Fruit fly (Drosophila melanogaster): ENCODE results near the gene Gagr.

The Gagr gene

dm6 chr3L:16364182-16364581 is 30.2 kb upstream of the Gagr start (continued):
- TF ChIP-seq H2.0 (GFP tag; IDR thresholded peaks at IDR 0.05) (no peak), CG12391 (tag; optimal IDR thresholded peaks at IDR 0.05) (peak; percentile 1), CG12236 (GFP tag; optimal IDR thresholded peaks at IDR 0.05) (no peak), CG12744 (GFP tag; optimal IDR thresholded peaks at IDR 0.05) (no peak), fd3F (GFP tag; optimal IDR thresholded peaks at IDR 0.05) (no peak), crp (GFP tag; optimal IDR thresholded peaks at IDR 0.05) (no peak), CG1647 (GFP tag; optimal IDR thresholded peaks at IDR 0.05) (no peak), lbe (GFP tag; optimal IDR thresholded peaks at IDR 0.05) (peak; percentile 47), nom (GFP tag; optimal IDR thresholded peaks at IDR 0.05) (peak; percentile 89)

dm6 chr3L:16364599-16364998 is 29.8 kb upstream of the Gagr start, which contains the start of gene Cpr72Eb:
Gene Cpr72Eb, plus strand, starts transcription at chr3L:16364899.
- no peak for TF ChIP-seq CG6683 (GFP tag; optimal IDR thresholded peaks at IDR 0.05)
- TF ChIP-seq Ravus (GFP tag; IDR thresholded peaks at IDR 0.05) = no peak
- TF ChIP-seq Side (GFP tag; optimal IDR thresholded peaks at IDR 0.05) = no peak
- TF ChIP-seq Sry-δ (GFP tag; optimal IDR thresholded peaks at IDR 0.05) = no peak
- no peak for TF ChIP-seq emc (GFP tag; optimal IDR thresholded peaks at IDR 0.05)
- no peak for TF ChIP-seq CG2875 (GFP tag; optimal IDR thresholded peaks at IDR 0.05)
- TF ChIP-seq ssp (GFP tag; IDR thresholded peaks at IDR 0.05) = no peak
- no peak for TF ChIP-seq vfl (GFP tag; optimal IDR thresholded peaks at IDR 0.05)
- no peak for TF ChIP-seq CG2202 (tag; optimal IDR thresholded peaks at IDR 0.05)
- no peak for TF ChIP-seq dm (GFP tag; optimal IDR thresholded peaks at IDR 0.05)
- TF ChIP-seq maf-S (GFP tag; optimal IDR thresholded peaks at IDR 0.05) = no peak
- no peak for TF ChIP-seq CG14965 (GFP tag; optimal IDR thresholded peaks at IDR 0.05; ENCODE audit: borderline replicate concordance)
- TF ChIP-seq CG10431 (GFP tag; optimal IDR thresholded peaks at IDR 0.05) = no peak
- no peak for TF ChIP-seq Antp (GFP tag; optimal IDR thresholded peaks at IDR 0.05)

dm6 chr3L:16367240-16367639 is 27.1 kb upstream of the Gagr start, which contains the start of gene Cpr72Ec:
Gene Cpr72Ec, minus strand, starts transcription at chr3L:16367340.
- TF ChIP-seq CG8765 (GFP tag; IDR thresholded peaks at IDR 0.05) (no peak), chinmo (GFP tag; IDR thresholded peaks at IDR 0.05; ENCODE audit: partially characterized antibody) (0 out of 4 replicates have a peak, but pooled peaks have one; percentile 22), shn (GFP tag; optimal IDR thresholded peaks at IDR 0.05) (no peak), oc (tag; optimal IDR thresholded peaks at IDR 0.05) (no peak), CG3726 (GFP tag; IDR thresholded peaks at IDR 0.05) (no peak), CG31224 (GFP tag; IDR thresholded peaks at IDR 0.05) (no peak), da (GFP tag; optimal IDR thresholded peaks at IDR 0.05) (no peak)

- TF ChIP-seq Med (GFP tag) = peak; percentile 46
- TF ChIP-seq chinmo (GFP tag; IDR thresholded peaks at IDR 0.05; ENCODE audit: partially characterized antibody) = 0 out of 4 replicates have a peak, but pooled peaks have one; percentile 57
- TF ChIP-seq Max (GFP tag; optimal IDR thresholded peaks at IDR 0.05) = no peak
- peak; percentile 29 for TF ChIP-seq sug (tag; optimal IDR thresholded peaks at IDR 0.05)
- TF ChIP-seq CG4730 (GFP tag; IDR thresholded peaks at IDR 0.05) = no peak
- TF ChIP-seq Trl (optimal IDR thresholded peaks at IDR 0.05) = peak in 1 of 2 experiments; percentile 28
- no peak for TF ChIP-seq Trl (GFP tag; optimal IDR thresholded peaks at IDR 0.05)
Measured at dm6 chr3L:16368199-16368598, 26.2 kb upstream of the Gagr start, which contains the start of gene CG4842. Gene CG4842, plus strand, starts transcription at chr3L:16368389.

Measured in whole organism, embryonic.